Worm (Caenorhabditis elegans): ENCODE results near the gene nekl-4.

DNA sequence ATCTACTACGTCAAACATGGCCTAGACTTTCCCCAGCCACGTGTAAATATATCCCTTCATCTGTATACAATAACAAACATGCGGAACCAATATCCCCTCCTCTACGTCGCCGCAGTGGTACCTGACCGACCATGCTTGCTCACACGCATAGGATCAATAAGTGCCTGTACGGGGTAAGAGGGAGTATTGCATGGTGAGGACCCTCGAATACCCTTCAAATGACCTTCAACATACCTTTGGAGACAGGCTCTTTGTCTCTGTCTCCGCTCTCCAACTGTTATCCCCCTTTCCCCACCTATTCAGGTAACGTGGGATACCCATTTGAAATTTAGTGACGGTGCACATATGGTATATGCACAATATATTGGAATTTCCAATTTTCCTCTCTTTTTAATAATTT, 8.7 kb upstream of the nekl-4 start, which contains the start of gene dex-1:
- no peak for TF ChIP-seq sptf-1 (tag; optimal IDR thresholded peaks at IDR 0.05)
- no peak for TF ChIP-seq tbx-2 (tag; optimal IDR thresholded peaks at IDR 0.05)
- no peak for TF ChIP-seq elt-3 (tag; optimal IDR thresholded peaks at IDR 0.05)
- no peak for TF ChIP-seq ama-1 (optimal IDR thresholded peaks at IDR 0.05)
- no peak for TF ChIP-seq nhr-11 (tag; optimal IDR thresholded peaks at IDR 0.05)
- no peak for TF ChIP-seq elt-2 (tag; optimal IDR thresholded peaks at IDR 0.05)
- TF ChIP-seq C16A3.4 (tag; optimal IDR thresholded peaks at IDR 0.05): no peak
- TF ChIP-seq tlp-1 (tag; optimal IDR thresholded peaks at IDR 0.05): no peak
- no peak for TF ChIP-seq isw-1 (GFP tag; IDR thresholded peaks at IDR 0.05)
- no peak for TF ChIP-seq alr-1 (tag; optimal IDR thresholded peaks at IDR 0.05; ENCODE audit: borderline replicate concordance)
- no peak for TF ChIP-seq unc-130 (tag; optimal IDR thresholded peaks at IDR 0.05)

All from whole organism, L1 larva.